Fruit fly (Drosophila melanogaster): ENCODE data around the gene sba.

sba gene

DNA sequence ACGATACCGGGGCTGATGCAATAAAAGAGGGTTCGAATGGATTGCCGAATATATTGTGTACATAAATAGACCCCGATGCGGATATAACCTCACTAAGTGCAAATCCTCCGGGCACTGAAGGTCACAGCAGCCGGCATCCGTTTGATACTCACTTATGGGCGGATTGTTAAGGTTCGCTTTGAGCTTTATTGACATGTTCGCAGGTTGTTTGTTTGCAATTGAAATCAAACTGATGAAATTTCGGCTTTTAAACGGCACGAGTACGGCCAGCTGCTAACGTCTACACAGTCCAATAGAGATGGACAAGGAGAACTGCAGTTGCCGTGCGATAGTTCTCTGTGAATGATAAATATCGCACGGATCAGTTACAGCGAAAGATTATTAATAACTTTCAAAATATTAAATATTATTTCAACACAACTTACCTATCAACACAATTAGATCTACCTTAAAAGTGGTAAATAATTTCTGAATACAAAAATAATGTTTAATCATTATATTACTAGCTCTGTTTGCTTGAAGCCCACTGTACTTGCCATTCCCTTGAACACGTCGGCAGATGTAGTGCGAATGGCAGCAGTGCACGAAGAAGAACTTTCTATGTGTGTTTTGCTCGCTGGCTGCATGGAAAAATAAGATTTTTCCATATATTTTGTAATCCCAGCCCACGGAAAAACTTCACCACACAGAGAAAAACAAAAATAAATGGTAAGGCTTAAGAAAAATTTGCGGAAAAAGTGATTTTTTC is 35.5 kb upstream of the sba start, which contains the start of the genes GluProRS and AP-1sigma (continued):
- TF ChIP-seq CG1529 (GFP tag; optimal IDR thresholded peaks at IDR 0.05) (peak; percentile 75), CG7987 (GFP tag; optimal IDR thresholded peaks at IDR 0.05) (peak; percentile 46), CG32767 (GFP tag; IDR thresholded peaks at IDR 0.05) (peak; percentile 89; the same call in 1 of the 2 replicates), Nf-YA (GFP tag; IDR thresholded peaks at IDR 0.05) (peak; percentile 85), Taf1 (GFP tag; IDR thresholded peaks at IDR 0.05) (peak; percentile 89), CG3838 (GFP tag; optimal IDR thresholded peaks at IDR 0.05) (peak; percentile 77), CG1832 (GFP tag; optimal IDR thresholded peaks at IDR 0.05) (no peak), HmgZ (tag; optimal IDR thresholded peaks at IDR 0.05) (peak; percentile 92), onecut (GFP tag; IDR thresholded peaks at IDR 0.05) (peak; percentile 82), Camta (GFP tag; optimal IDR thresholded peaks at IDR 0.05) (peak; percentile 80), seq (GFP tag; IDR thresholded peaks at IDR 0.05) (peak; percentile 91), Atf-2 (GFP tag; optimal IDR thresholded peaks at IDR 0.05) (peak; percentile 74), fd96Cb (tag; optimal IDR thresholded peaks at IDR 0.05) (peak; percentile 91), CG14441 (GFP tag; IDR thresholded peaks at IDR 0.05) (peak; percentile 97), CG9609 (GFP tag; optimal IDR thresholded peaks at IDR 0.05) (peak; percentile 72), tll (GFP tag; optimal IDR thresholded peaks at IDR 0.05) (peak; percentile 21 to 76), pzg (GFP tag; optimal IDR thresholded peaks at IDR 0.05) (peak; percentile 78), CG10366 (GFP tag; IDR thresholded peaks at IDR 0.05) (peak; percentile 96), Doc2 (GFP tag; IDR thresholded peaks at IDR 0.05) (peak; percentile 86), CTCF (GFP tag; optimal IDR thresholded peaks at IDR 0.05) (no peak), dan (GFP tag; IDR thresholded peaks at IDR 0.05) (peak; percentile 93), CG7271 (tag; optimal IDR thresholded peaks at IDR 0.05) (peak; percentile 63), Ravus (GFP tag; IDR thresholded peaks at IDR 0.05) (peak; percentile 88), Sox100B (GFP tag; optimal IDR thresholded peaks at IDR 0.05) (peak; percentile 82), klu (GFP tag; IDR thresholded peaks at IDR 0.05) (peak; percentile 94), CG5953 (GFP tag; IDR thresholded peaks at IDR 0.05) (peak; percentile 94), Hey (tag; optimal IDR thresholded peaks at IDR 0.05) (peak; percentile 42), CG11696 (GFP tag; IDR thresholded peaks at IDR 0.05) (peak; percentile 90), yki (optimal IDR thresholded peaks at IDR 0.05) (peak; percentile 91), Hand (GFP tag; optimal IDR thresholded peaks at IDR 0.05) (peak; percentile 58), stwl (tag; optimal IDR thresholded peaks at IDR 0.05) (peak; percentile 55), D (optimal IDR thresholded peaks at IDR 0.05) (no peak), D (GFP tag; optimal IDR thresholded peaks at IDR 0.05) (peak; percentile 75), Opbp (GFP tag; IDR thresholded peaks at IDR 0.05; ENCODE audit: partially characterized antibody) (peak; percentile 86), her (GFP tag; optimal IDR thresholded peaks at IDR 0.05) (peak; percentile 46), ATbp (GFP tag; optimal IDR thresholded peaks at IDR 0.05) (peak; percentile 72), CG17186 (GFP tag; optimal IDR thresholded peaks at IDR 0.05) (peak; percentile 58), CG16779 (GFP tag; IDR thresholded peaks at IDR 0.05) (peak; percentile 83), ken (GFP tag; IDR thresholded peaks at IDR 0.05) (peak; percentile 96), CG9876 (GFP tag; optimal IDR thresholded peaks at IDR 0.05) (peak; percentile 72), Ada2b (GFP tag; IDR thresholded peaks at IDR 0.05) (peak; percentile 95), Lpt (GFP tag; optimal IDR thresholded peaks at IDR 0.05) (no peak), MBD-R2 (GFP tag; IDR thresholded peaks at IDR 0.05) (peak; percentile 95), crol (GFP tag; IDR thresholded peaks at IDR 0.05) (peak; percentile 66), HmgD (GFP tag; optimal IDR thresholded peaks at IDR 0.05) (peak; percentile 85), sens (GFP tag) (peak; percentile 97), Nf-YC (tag; optimal IDR thresholded peaks at IDR 0.05) (peak; percentile 82), E2f1 (GFP tag; IDR thresholded peaks at IDR 0.05) (peak; percentile 96), CG14860 (GFP tag; IDR thresholded peaks at IDR 0.05; ENCODE audit: partially characterized antibody) (peak; percentile 93), CG6813 (GFP tag; optimal IDR thresholded peaks at IDR 0.05) (peak; percentile 59), CG15073 (GFP tag; optimal IDR thresholded peaks at IDR 0.05) (peak; percentile 48)

Data from whole organism, embryonic.